Worm (Caenorhabditis elegans): ENCODE data around the gene F55A11.11.

Gene F55A11.11

ce11 chrV:11739820-11740219, 43.1 kb upstream of the F55A11.11 start, which contains the start of gene T04F3.1 (continued):
- TF ChIP-seq rbr-2 (tag; optimal IDR thresholded peaks at IDR 0.05) (no peak), nhr-28 (tag; optimal IDR thresholded peaks at IDR 0.05) (peak; percentile 75), skn-1 (tag; optimal IDR thresholded peaks at IDR 0.05) (no peak), jun-1 (tag; optimal IDR thresholded peaks at IDR 0.05) (no peak), ceh-28 (tag; optimal IDR thresholded peaks at IDR 0.05) (no peak), Y105C5A.15 (GFP tag; IDR thresholded peaks at IDR 0.05) (no peak), lin-38 (GFP tag; IDR thresholded peaks at IDR 0.05) (no peak), egl-27 (tag; optimal IDR thresholded peaks at IDR 0.05) (no peak), daf-12 (tag; optimal IDR thresholded peaks at IDR 0.05) (no peak), spr-1 (tag; optimal IDR thresholded peaks at IDR 0.05) (no peak), daf-16 (GFP tag; optimal IDR thresholded peaks at IDR 0.05) (no peak), daf-16 (tag; optimal IDR thresholded peaks at IDR 0.05) (no peak), dmd-9 (GFP tag; IDR thresholded peaks at IDR 0.05) (no peak), pqm-1 (tag; optimal IDR thresholded peaks at IDR 0.05) (no peak), vab-7 (GFP tag; IDR thresholded peaks at IDR 0.05) (no peak), lin-29 (GFP tag; IDR thresholded peaks at IDR 0.05) (no peak), nhr-48 (tag; optimal IDR thresholded peaks at IDR 0.05) (peak; percentile 55), F10B5.3 (tag; optimal IDR thresholded peaks at IDR 0.05) (no peak), lsy-2 (tag; optimal IDR thresholded peaks at IDR 0.05) (no peak), zip-2 (tag; optimal IDR thresholded peaks at IDR 0.05) (no peak), snpc-4 (tag; optimal IDR thresholded peaks at IDR 0.05) (no peak), duxl-1 (tag; optimal IDR thresholded peaks at IDR 0.05; ENCODE audit: poor library complexity) (no peak), unc-130 (GFP tag; optimal IDR thresholded peaks at IDR 0.05) (no peak), dmd-6 (GFP tag; IDR thresholded peaks at IDR 0.05) (no peak), gei-8 (GFP tag; optimal IDR thresholded peaks at IDR 0.05) (no peak), tag-97 (GFP tag; IDR thresholded peaks at IDR 0.05) (no peak), mdl-1 (tag; optimal IDR thresholded peaks at IDR 0.05) (peak in 1 of 2 experiments; percentile 60), madf-9 (GFP tag; conservative IDR thresholded peaks at IDR 0.05) (no peak), F44E2.7 (GFP tag; IDR thresholded peaks at IDR 0.05) (no peak), tra-1 (GFP tag; IDR thresholded peaks at IDR 0.05) (no peak), arid-1 (GFP tag; conservative IDR thresholded peaks at IDR 0.05) (no peak), F49E8.2 (tag; optimal IDR thresholded peaks at IDR 0.05; ENCODE audit: borderline replicate concordance) (no peak)

- TF ChIP-seq pha-4 (GFP tag; IDR thresholded peaks at IDR 0.05) (no peak), pha-4 (tag; optimal IDR thresholded peaks at IDR 0.05) (no peak), aha-1 (tag) (peak; percentile 32)
Observed at ce11 chrV:11741078-11741477, 41.9 kb upstream of the F55A11.11 start.

ce11 chrV:11751480-11751879, 31.5 kb upstream of the F55A11.11 start:
- no peak for TF ChIP-seq dmd-8 (GFP tag; IDR thresholded peaks at IDR 0.05)
- no peak for TF ChIP-seq Y5F2A.4 (GFP tag; optimal IDR thresholded peaks at IDR 0.05)

- TF ChIP-seq nhr-28 (tag; optimal IDR thresholded peaks at IDR 0.05) (peak; percentile 55), duxl-1 (tag; optimal IDR thresholded peaks at IDR 0.05; ENCODE audit: poor library complexity) (no peak), dve-1 (tag; optimal IDR thresholded peaks at IDR 0.05; ENCODE audit: insufficient read depth) (peak; percentile 14), lim-7 (GFP tag; IDR thresholded peaks at IDR 0.05) (no peak), hlh-11 (tag; optimal IDR thresholded peaks at IDR 0.05) (peak; percentile 51), dmd-6 (GFP tag; IDR thresholded peaks at IDR 0.05) (peak; percentile 70)
Observed at ce11 chrV:11755848-11756247, 27.1 kb upstream of the F55A11.11 start.
